Fruit fly (Drosophila melanogaster) whole organism, adult: Measurements from ENCODE around the gene eIF4E5.

Experiments used
- CG11617 ChIP-seq: fragments of 200-800 bp; sonication (Bioruptor generic); optimal IDR thresholded peaks from 2 replicates; lab custom pipeline; 2017; ENCODE audit warnings: mild to moderate bottlenecking, missing biosample characterization, missing genetic modification reagents, missing genetic modification characterization
- CG12768 ChIP-seq: fragments of 200-800 bp; sonication (Bioruptor generic); optimal IDR thresholded peaks from 2 replicates; lab custom pipeline; 2017; ENCODE audit warnings: missing biosample characterization, missing genetic modification characterization, mild to moderate bottlenecking, moderate library complexity, missing genetic modification reagents
- CG14711 ChIP-seq: fragments of 200-800 bp; sonication (Bioruptor generic); optimal IDR thresholded peaks from 2 replicates; lab custom pipeline; 2018; ENCODE audit warnings: missing biosample characterization, mild to moderate bottlenecking, missing genetic modification characterization, moderate library complexity
- CG1620 ChIP-seq: fragments of 200-800 bp; sonication (Bioruptor generic); optimal IDR thresholded peaks from 2 replicates; lab custom pipeline; 2016; ENCODE audit warnings: missing biosample characterization, missing genetic modification characterization
- CG33017 ChIP-seq: fragments of 200-800 bp; sonication (Bioruptor generic); optimal IDR thresholded peaks from 2 replicates; lab custom pipeline; 2018; ENCODE audit warnings: missing biosample characterization, mild to moderate bottlenecking, missing genetic modification characterization, moderate library complexity
- CG5204 ChIP-seq: fragments of 200-800 bp; sonication (Bioruptor generic); optimal IDR thresholded peaks from 2 replicates; lab custom pipeline; 2016; ENCODE audit warnings: missing biosample characterization, missing genetic modification characterization
- CG7045 ChIP-seq: fragments of 200-800 bp; sonication (Bioruptor generic); optimal IDR thresholded peaks from 2 replicates; lab custom pipeline; 2017; ENCODE audit warnings: missing biosample characterization, mild to moderate bottlenecking, missing genetic modification characterization
- CG7101 ChIP-seq: fragments of 200-800 bp; sonication (Bioruptor generic); optimal IDR thresholded peaks from 2 replicates; lab custom pipeline; 2018; ENCODE audit warnings: missing biosample characterization, mild to moderate bottlenecking, missing genetic modification characterization, moderate library complexity
- Clk ChIP-seq: fragments of 200-800 bp; sonication (Bioruptor generic); optimal IDR thresholded peaks from 2 replicates; lab custom pipeline; 2017; ENCODE audit warnings: missing biosample characterization, missing genetic modification characterization
- Crg-1 ChIP-seq: fragments of 200-800 bp; sonication (Bioruptor generic); optimal IDR thresholded peaks from 2 replicates; lab custom pipeline; 2016; ENCODE audit warnings: missing biosample characterization, missing genetic modification characterization
- Hr96 ChIP-seq: fragments of 200-800 bp; sonication (Bioruptor generic); optimal IDR thresholded peaks from 2 replicates; lab custom pipeline; 2016; ENCODE audit warnings: missing biosample characterization, missing genetic modification characterization
- Mnt ChIP-seq: fragments of 200-800 bp; sonication (Bioruptor generic); optimal IDR thresholded peaks from 2 replicates; lab custom pipeline; 2016; ENCODE audit warnings: missing biosample characterization, mild to moderate bottlenecking, missing genetic modification characterization
- bab1 ChIP-seq: fragments of 200-800 bp; sonication (Bioruptor generic); optimal IDR thresholded peaks from 3 replicates; lab custom pipeline; 2019; ENCODE audit warnings: missing biosample characterization, mild to moderate bottlenecking, missing genetic modification characterization, moderate library complexity
- cic ChIP-seq: fragments of 200-800 bp; sonication (Bioruptor generic); optimal IDR thresholded peaks from 2 replicates; lab custom pipeline; 2017; ENCODE audit warnings: missing biosample characterization, mild to moderate bottlenecking, missing genetic modification characterization, moderate library complexity
- cnc ChIP-seq, 2 experiments: fragments of >200 bp; optimal IDR thresholded peaks; 2 replicates each; lab custom pipeline; 2017
- kay ChIP-seq: fragments of 200-800 bp; sonication (Bioruptor generic); peaks from one replicate; lab custom pipeline; 2016; ENCODE audit warnings: missing biosample characterization, missing genetic modification characterization, borderline replicate concordance
- ovo ChIP-seq: fragments of 200-800 bp; sonication (Bioruptor generic); optimal IDR thresholded peaks from 2 replicates; lab custom pipeline; 2016; ENCODE audit warnings: missing biosample characterization, missing genetic modification characterization
- pad ChIP-seq: fragments of 200-800 bp; sonication (Bioruptor generic); optimal IDR thresholded peaks from 3 replicates; lab custom pipeline; 2017; ENCODE audit warnings: missing biosample characterization, missing genetic modification characterization, mild to moderate bottlenecking, moderate library complexity, missing genetic modification reagents
- tj ChIP-seq: fragments of 200-800 bp; sonication (Bioruptor generic); optimal IDR thresholded peaks from 3 replicates; lab custom pipeline; 2017; ENCODE audit warnings: missing biosample characterization, mild to moderate bottlenecking, missing genetic modification characterization, moderate library complexity
- toe ChIP-seq: fragments of 200-800 bp; sonication (Bioruptor generic); optimal IDR thresholded peaks from 2 replicates; lab custom pipeline; 2016; ENCODE audit warnings: missing biosample characterization, missing genetic modification characterization

eIF4E5 gene

DNA sequence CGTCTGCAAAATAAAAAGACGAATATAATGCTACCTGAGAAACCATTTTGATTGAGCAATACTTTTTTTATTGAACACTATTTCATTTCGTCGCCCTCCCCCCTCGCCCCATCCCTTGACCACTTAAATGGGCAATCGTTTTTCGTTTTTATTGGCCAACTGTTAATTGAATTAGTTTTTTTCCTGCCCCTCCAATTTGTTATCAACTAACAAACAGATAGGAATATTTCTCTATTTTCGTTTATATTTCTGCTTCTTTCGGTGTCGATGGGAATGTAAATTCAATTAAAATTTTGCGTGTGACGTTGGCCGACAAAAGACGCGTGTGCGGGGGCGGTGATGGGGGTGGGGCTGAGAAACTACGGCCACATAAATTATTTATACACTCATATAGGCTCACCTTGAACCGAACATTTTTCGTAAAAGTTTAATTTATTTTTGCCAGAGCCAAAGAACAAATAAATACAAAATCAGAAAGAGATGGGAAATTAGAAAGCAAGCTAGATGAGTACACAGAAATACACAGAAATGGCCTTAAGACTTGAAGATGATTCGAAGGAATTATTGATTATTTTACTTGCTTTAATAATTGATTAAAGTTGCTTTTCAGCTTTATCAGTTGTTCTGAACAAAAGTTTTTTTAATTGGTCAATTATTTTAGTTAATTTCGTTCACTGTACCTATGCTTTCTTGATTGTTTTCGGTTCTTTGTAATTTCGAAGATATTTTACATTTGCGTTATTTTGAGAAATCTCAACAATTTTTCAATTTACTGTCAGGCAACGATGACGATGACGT, 33.8 kb upstream of the eIF4E5 start:
- TF ChIP-seq Hr96 (GFP tag; lab: Kevin White, UChicago) (no peak), Clk (no peak), ovo (GFP tag; lab: Kevin White, UChicago) (no peak), CG12768 (peak; percentile 17), CG5204 (GFP tag; lab: Kevin White, UChicago) (no peak), cic (GFP tag; lab: Kevin White, UChicago) (peak; percentile 81), CG14711 (tag; lab: Kevin White, UChicago) (no peak), pad (GFP tag; lab: Kevin White, UChicago) (peak; percentile 16), Mnt (peak; percentile 12)

DNA sequence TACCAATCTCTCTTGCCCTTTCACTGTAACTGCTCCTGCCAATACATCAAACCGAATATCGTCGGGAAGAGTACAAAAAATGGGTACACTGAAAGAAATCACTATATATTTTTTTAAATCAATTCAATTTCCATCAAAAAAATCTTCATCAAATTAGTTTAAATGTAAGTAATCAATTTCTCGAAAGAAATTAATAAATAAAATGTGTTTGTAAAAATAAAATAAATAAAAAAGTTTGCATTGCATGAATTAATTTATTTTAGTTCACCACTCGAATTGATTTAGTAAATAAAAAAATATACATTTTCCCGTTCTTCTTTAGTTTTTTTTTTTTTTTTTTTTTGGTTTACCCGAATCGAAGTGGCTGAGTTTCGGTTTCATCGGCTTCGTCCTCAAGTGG, 32.9 kb upstream of the eIF4E5 start:
- peak; percentile 32 for TF ChIP-seq kay
- no peak for TF ChIP-seq CG1620 (GFP tag; lab: Kevin White, UChicago)
- peak; percentile 63 for TF ChIP-seq CG7101
- peak; percentile 15 for TF ChIP-seq CG11617 (GFP tag; lab: Kevin White, UChicago)
- peak; percentile 56 for TF ChIP-seq CG14711 (tag; lab: Kevin White, UChicago)

DNA sequence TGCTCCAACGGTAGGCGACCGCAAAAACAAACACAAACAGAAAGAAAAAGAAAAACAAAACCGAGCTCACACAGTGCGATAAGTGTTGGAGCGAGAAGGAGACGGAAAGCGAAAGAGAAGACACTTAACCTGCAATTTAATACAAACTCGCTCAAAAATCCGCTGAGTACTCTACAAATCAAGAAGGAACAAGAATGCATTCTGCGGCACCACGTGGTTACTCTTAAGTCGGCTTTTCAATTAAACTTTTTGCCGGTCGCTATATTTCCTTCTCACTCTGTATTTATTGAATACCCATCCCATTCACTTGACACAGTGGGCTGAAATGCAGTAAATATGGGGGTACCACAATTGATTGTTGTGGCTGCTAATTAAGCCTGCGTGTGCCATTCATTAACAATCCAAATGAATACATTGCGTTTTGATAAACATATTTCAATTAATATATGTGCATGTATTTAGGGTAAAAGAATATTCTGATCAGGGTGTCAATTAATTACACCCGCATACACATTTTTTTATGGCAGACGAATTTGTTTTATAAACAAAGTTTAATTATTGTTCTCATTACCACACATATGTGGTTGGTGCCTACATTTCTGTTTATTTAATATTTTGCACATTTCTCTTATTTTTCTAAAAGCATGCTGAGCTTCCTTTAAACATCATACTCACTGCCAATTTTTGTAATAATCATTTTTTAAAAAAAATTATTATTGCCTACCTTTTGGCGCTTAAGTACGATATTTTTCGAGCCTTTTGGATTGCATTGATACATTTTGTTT, 32.2 kb upstream of the eIF4E5 start:
- TF ChIP-seq cnc (optimal IDR thresholded peaks at IDR 0.05; lab: Kevin White, UChicago) (no peak), kay (peak; percentile 52), Mnt (peak; percentile 76), pad (GFP tag; lab: Kevin White, UChicago) (peak; percentile 39), tj (GFP tag; lab: Kevin White, UChicago) (peak; percentile 97), bab1 (GFP tag; lab: Kevin White, UChicago) (no peak), CG7045 (GFP tag; lab: Kevin White, UChicago) (no peak), CG33017 (tag; lab: Kevin White, UChicago) (no peak), CG1620 (GFP tag; lab: Kevin White, UChicago) (no peak), cic (GFP tag; lab: Kevin White, UChicago) (peak; percentile 95)

DNA sequence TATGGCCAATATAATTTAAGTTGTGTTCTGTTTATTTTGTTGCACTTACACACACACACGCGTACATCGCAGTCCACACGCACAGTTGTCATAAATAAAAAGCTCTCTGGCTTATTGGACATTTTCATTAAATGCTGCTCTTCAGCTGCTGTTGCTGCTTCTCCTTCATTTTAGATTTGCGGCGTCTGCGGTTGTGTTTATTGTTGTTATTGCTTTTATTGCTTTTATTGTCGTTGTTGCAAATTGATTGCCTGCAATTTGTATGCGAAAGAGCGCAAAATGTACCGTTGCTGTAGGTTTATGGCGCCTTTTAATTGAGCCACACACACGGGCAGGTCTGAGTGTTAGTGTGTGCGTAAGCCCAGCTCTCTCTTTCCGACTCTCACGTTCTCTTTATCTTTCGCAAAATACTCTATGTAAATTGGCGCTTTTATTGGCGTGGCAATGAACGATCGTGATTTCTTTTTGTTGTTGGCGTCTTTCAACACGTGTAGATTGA, 31.4 kb upstream of the eIF4E5 start:
- no peak for TF ChIP-seq CG7045 (GFP tag; lab: Kevin White, UChicago)
- TF ChIP-seq tj (GFP tag; lab: Kevin White, UChicago), result peak; percentile 74
- TF ChIP-seq ovo (GFP tag; lab: Kevin White, UChicago), result peak; percentile 45
- TF ChIP-seq Hr96 (GFP tag; lab: Kevin White, UChicago), result no peak
- no peak for TF ChIP-seq Clk

dm6 chr3L:7863766-7864305, 30.8 kb upstream of the eIF4E5 start:
- TF ChIP-seq Clk (peak; percentile 80), CG14711 (tag; lab: Kevin White, UChicago) (peak; percentile 87), CG1620 (GFP tag; lab: Kevin White, UChicago) (peak; percentile 68), CG33017 (tag; lab: Kevin White, UChicago) (peak; percentile 92), cic (GFP tag; lab: Kevin White, UChicago) (peak; percentile 97), pad (GFP tag; lab: Kevin White, UChicago) (peak; percentile 87), cnc (optimal IDR thresholded peaks at IDR 0.05; lab: Kevin White, UChicago) (no peak), kay (peak; percentile 97), bab1 (GFP tag; lab: Kevin White, UChicago) (peak; percentile 93), Hr96 (GFP tag; lab: Kevin White, UChicago) (peak; percentile 56), ovo (GFP tag; lab: Kevin White, UChicago) (peak; percentile 45), tj (GFP tag; lab: Kevin White, UChicago) (peak; percentile 99), CG7101 (peak; percentile 93), CG5204 (GFP tag; lab: Kevin White, UChicago) (peak; percentile 86), CG7045 (GFP tag; lab: Kevin White, UChicago) (peak; percentile 95), Crg-1 (GFP tag; lab: Kevin White, UChicago) (peak; percentile 81), toe (GFP tag; lab: Kevin White, UChicago) (peak; percentile 84), CG12768 (peak; percentile 88), CG11617 (GFP tag; lab: Kevin White, UChicago) (peak; percentile 93), Mnt (peak; percentile 56)

dm6 chr3L:7865094-7865746, 29.5 kb upstream of the eIF4E5 start:
- TF ChIP-seq CG7045 (GFP tag; lab: Kevin White, UChicago) (no peak), pad (GFP tag; lab: Kevin White, UChicago) (no peak), CG7101 (no peak), Hr96 (GFP tag; lab: Kevin White, UChicago) (no peak), ovo (GFP tag; lab: Kevin White, UChicago) (no peak), cic (GFP tag; lab: Kevin White, UChicago) (peak; percentile 86), CG11617 (GFP tag; lab: Kevin White, UChicago) (no peak), Crg-1 (GFP tag; lab: Kevin White, UChicago) (no peak), bab1 (GFP tag; lab: Kevin White, UChicago) (no peak), CG12768 (no peak), cnc (optimal IDR thresholded peaks at IDR 0.05; lab: Kevin White, UChicago) (no peak), kay (peak; percentile 94), CG1620 (GFP tag; lab: Kevin White, UChicago) (no peak), Mnt (peak; percentile 67), CG14711 (tag; lab: Kevin White, UChicago) (no peak), CG33017 (tag; lab: Kevin White, UChicago) (no peak), tj (GFP tag; lab: Kevin White, UChicago) (no peak), Clk (no peak), CG5204 (GFP tag; lab: Kevin White, UChicago) (no peak), toe (GFP tag; lab: Kevin White, UChicago) (no peak)
